Fruit fly (Drosophila melanogaster) whole organism, embryonic: ENCODE measurements around the gene CG14195.

Experiments
- Atf3 ChIP-seq: fragments of 200-800 bp; sonication (Bioruptor generic); optimal IDR thresholded peaks from 3 replicates; lab custom pipeline; 2016; ENCODE audit warnings: missing biosample characterization, missing genetic modification characterization
- Awh ChIP-seq: fragments of 200-800 bp; sonication (Bioruptor generic); IDR thresholded peaks from 2 replicates; pipeline ENCODE4, ENCODE4 v1.3.6; 2022; ENCODE audit warnings: missing biosample characterization, missing genetic modification characterization
- C15 ChIP-seq: fragments of 200-800 bp; sonication (Bioruptor generic); IDR thresholded peaks from 3 replicates; pipeline ENCODE4 v1.3.6; 2022; ENCODE audit warnings: missing biosample characterization, missing genetic modification characterization
- CG11093 ChIP-seq: fragments of 200-800 bp; sonication (Bioruptor generic); IDR thresholded peaks from 3 replicates; pipeline ENCODE4 v1.3.6; 2022; ENCODE audit warnings: missing biosample characterization, missing genetic modification characterization
- CG12155 ChIP-seq: fragments of 200-800 bp; sonication (Bioruptor generic); optimal IDR thresholded peaks from 3 replicates; lab custom pipeline; 2016; ENCODE audit warnings: missing biosample characterization, missing genetic modification characterization
- CG12219 ChIP-seq: fragments of 200-800 bp; sonication (Bioruptor generic); optimal IDR thresholded peaks from 3 replicates; lab custom pipeline; 2018; ENCODE audit warnings: missing biosample characterization, mild to moderate bottlenecking, missing genetic modification characterization
- CG12769 ChIP-seq: fragments of 200-800 bp; sonication (Bioruptor generic); optimal IDR thresholded peaks from 2 replicates; lab custom pipeline; 2019; ENCODE audit warnings: missing biosample characterization, mild to moderate bottlenecking, missing genetic modification characterization, moderate library complexity
- CG17829 ChIP-seq: fragments of 200-800 bp; optimal IDR thresholded peaks from 2 replicates; lab custom pipeline; 2019; ENCODE audit warnings: missing biosample characterization, mild to moderate bottlenecking, missing genetic modification characterization, moderate library complexity
- CG18262 ChIP-seq: fragments of 200-800 bp; optimal IDR thresholded peaks from 3 replicates; lab custom pipeline; 2019; ENCODE audit warnings: missing biosample characterization, mild to moderate bottlenecking, missing genetic modification characterization, moderate library complexity
- CG2889 ChIP-seq: fragments of 200-800 bp; sonication (Bioruptor generic); IDR thresholded peaks from 3 replicates; pipeline ENCODE4 v1.3.6; 2022; ENCODE audit warnings: missing biosample characterization, missing genetic modification characterization
- CG3838 ChIP-seq: fragments of 200-800 bp; sonication (Bioruptor generic); optimal IDR thresholded peaks from 3 replicates; lab custom pipeline; 2016; ENCODE audit warnings: missing biosample characterization, missing genetic modification characterization
- CG4730 ChIP-seq: fragments of 200-800 bp; sonication (Bioruptor generic); IDR thresholded peaks from 2 replicates; pipeline ENCODE4 v1.3.6; 2022; ENCODE audit warnings: missing biosample characterization, missing genetic modification characterization
- CG5180 ChIP-seq: fragments of 200-800 bp; sonication (Bioruptor generic); optimal IDR thresholded peaks from 3 replicates; lab custom pipeline; 2017; ENCODE audit warnings: missing biosample characterization, missing genetic modification characterization, mild to moderate bottlenecking, moderate library complexity, missing genetic modification reagents
- CG6689 ChIP-seq: fragments of 200-800 bp; sonication (Bioruptor generic); IDR thresholded peaks from 2 replicates; pipeline ENCODE4 v1.3.6; 2022; ENCODE audit warnings: missing biosample characterization, missing genetic modification characterization
- CG8944 ChIP-seq: fragments of 200-800 bp; sonication (Bioruptor generic); optimal IDR thresholded peaks from 3 replicates; lab custom pipeline; 2016; ENCODE audit warnings: missing biosample characterization, missing genetic modification characterization
- CTCF ChIP-seq: fragments of 200-800 bp; sonication (Bioruptor generic); optimal IDR thresholded peaks from 2 replicates; lab custom pipeline; 2017; ENCODE audit warnings: missing biosample characterization, mild to moderate bottlenecking, missing genetic modification characterization, moderate library complexity
- Dad ChIP-seq: fragments of 200-800 bp; sonication (Bioruptor generic); optimal IDR thresholded peaks from 3 replicates; lab custom pipeline; 2016; ENCODE audit warnings: missing biosample characterization, missing genetic modification characterization
- Dbx ChIP-seq: fragments of 200-800 bp; sonication (Bioruptor generic); IDR thresholded peaks from 3 replicates; pipeline ENCODE4 v1.3.6; 2022; ENCODE audit warnings: missing biosample characterization, missing genetic modification characterization
- Fer3 ChIP-seq: fragments of 200-800 bp; sonication (Bioruptor generic); optimal IDR thresholded peaks from 2 replicates; lab custom pipeline; 2018; ENCODE audit warnings: missing biosample characterization, mild to moderate bottlenecking, missing genetic modification characterization, moderate library complexity
- Gug ChIP-seq: fragments of 200-800 bp; sonication (Bioruptor generic); IDR thresholded peaks from 4 replicates; pipeline ENCODE4 v1.3.6; 2022; ENCODE audit warnings: missing biosample characterization, missing genetic modification characterization
- HmgD ChIP-seq: fragments of 200-800 bp; sonication (Bioruptor generic); optimal IDR thresholded peaks from 3 replicates; lab custom pipeline; 2016; ENCODE audit warnings: missing biosample characterization, missing genetic modification characterization
- Kr ChIP-seq: fragments of 200-800 bp; sonication (Bioruptor generic); optimal IDR thresholded peaks from 2 replicates; lab custom pipeline; 2017; ENCODE audit warnings: missing biosample characterization, mild to moderate bottlenecking, missing genetic modification characterization
- Oli ChIP-seq: fragments of 200-800 bp; sonication (Bioruptor generic); optimal IDR thresholded peaks from 2 replicates; lab custom pipeline; 2018; ENCODE audit warnings: missing biosample characterization, mild to moderate bottlenecking, missing genetic modification characterization, moderate library complexity
- Pdp1 ChIP-seq, 2 experiments: fragments of 200-800 bp; sonication (Bioruptor generic); optimal IDR thresholded peaks; 3 replicates each; lab custom pipeline; 2016; ENCODE audit warnings: missing biosample characterization in 2 of 2, missing genetic modification characterization in 2 of 2, mild to moderate bottlenecking in 1 of 2, moderate library complexity in 1 of 2
- Rfx ChIP-seq: fragments of 200-800 bp; sonication (Bioruptor generic); IDR thresholded peaks from 2 replicates; pipeline ENCODE4 v1.3.6; 2022; ENCODE audit warnings: missing biosample characterization, missing genetic modification characterization
- Vsx1 ChIP-seq: fragments of 200-800 bp; sonication (Bioruptor generic); optimal IDR thresholded peaks from 2 replicates; lab custom pipeline; 2017; ENCODE audit warnings: missing biosample characterization, mild to moderate bottlenecking, missing genetic modification characterization, missing genetic modification reagents
- aop ChIP-seq: fragments of 200-800 bp; sonication (Bioruptor generic); IDR thresholded peaks from 2 replicates; pipeline ENCODE4 v1.3.6; 2022; ENCODE audit warnings: missing biosample characterization, missing genetic modification characterization
- cas ChIP-seq: fragments of 200-800 bp; sonication (Bioruptor generic); IDR thresholded peaks from 2 replicates; pipeline ENCODE4 v1.3.6; 2022; ENCODE audit warnings: missing biosample characterization, missing genetic modification characterization
- cg ChIP-seq: fragments of 200-800 bp; sonication (Bioruptor generic); optimal IDR thresholded peaks from 3 replicates; lab custom pipeline; 2019; ENCODE audit warnings: missing biosample characterization, mild to moderate bottlenecking, missing genetic modification characterization, moderate library complexity
- chif ChIP-seq, 2 experiments: fragments of 200-800 bp; sonication (Bioruptor generic); optimal IDR thresholded peaks; 3 replicates each; lab custom pipeline; 2016; ENCODE audit warnings: missing biosample characterization in 2 of 2, missing genetic modification characterization in 2 of 2
- corto ChIP-seq: fragments of 200-800 bp; sonication (Bioruptor generic); optimal IDR thresholded peaks from 2 replicates; lab custom pipeline; 2016; ENCODE audit warnings: missing biosample characterization, mild to moderate bottlenecking, missing genetic modification characterization, moderate library complexity
- dan ChIP-seq: fragments of 200-800 bp; sonication (Bioruptor generic); IDR thresholded peaks from 2 replicates; pipeline ENCODE4 v1.3.6; 2022; ENCODE audit warnings: missing biosample characterization, missing genetic modification characterization
- dmrt11E ChIP-seq: fragments of 200-800 bp; sonication (Bioruptor generic); optimal IDR thresholded peaks from 3 replicates; lab custom pipeline; 2018; ENCODE audit warnings: missing biosample characterization, mild to moderate bottlenecking, missing genetic modification characterization, moderate library complexity
- ewg ChIP-seq: fragments of 200-800 bp; sonication (Bioruptor generic); optimal IDR thresholded peaks from 3 replicates; lab custom pipeline; 2017; ENCODE audit warnings: mild to moderate bottlenecking, missing biosample characterization, missing genetic modification reagents, missing genetic modification characterization
- fd96Cb ChIP-seq: fragments of 200-800 bp; sonication (Bioruptor generic); optimal IDR thresholded peaks from 2 replicates; lab custom pipeline; 2018; ENCODE audit warnings: missing biosample characterization, mild to moderate bottlenecking, missing genetic modification characterization, moderate library complexity
- gce ChIP-seq: fragments of 200-800 bp; sonication (Bioruptor generic); IDR thresholded peaks from 3 replicates; pipeline ENCODE4 v1.3.6; 2022; ENCODE audit warnings: missing biosample characterization, missing genetic modification characterization
- gcm2 ChIP-seq: fragments of 200-800 bp; sonication (Bioruptor generic); optimal IDR thresholded peaks from 2 replicates; lab custom pipeline; 2016; ENCODE audit warnings: missing biosample characterization, missing genetic modification characterization
- nmo ChIP-seq: fragments of 200-800 bp; sonication (Bioruptor generic); optimal IDR thresholded peaks from 2 replicates; lab custom pipeline; 2018; ENCODE audit warnings: missing biosample characterization, mild to moderate bottlenecking, missing genetic modification characterization, moderate library complexity
- nom ChIP-seq: fragments of 200-800 bp; sonication (Bioruptor generic); optimal IDR thresholded peaks from 2 replicates; lab custom pipeline; 2017; ENCODE audit warnings: missing biosample characterization, missing genetic modification characterization, mild to moderate bottlenecking, moderate library complexity, missing genetic modification reagents
- prd ChIP-seq, 3 experiments: fragments of >200 bp in 2 of 3; fragments of 200-800 bp in 1 of 3; sonication (Bioruptor generic) in 1 of 3; optimal IDR thresholded peaks in 2 of 3; IDR thresholded peaks in 1 of 3; 2 replicates in 2 of 3; 3 replicates in 1 of 3; pipeline versions ENCODE4 v1.3.6 to Lab custom; 2017 to 2022; ENCODE audit warnings: missing biosample characterization in 1 of 3, missing genetic modification characterization in 1 of 3
- pzg ChIP-seq: fragments of 200-800 bp; sonication (Bioruptor generic); optimal IDR thresholded peaks from 3 replicates; lab custom pipeline; 2018; ENCODE audit warnings: missing biosample characterization, mild to moderate bottlenecking, missing genetic modification characterization, moderate library complexity
- scrt ChIP-seq: fragments of 200-800 bp; sonication (Bioruptor generic); optimal IDR thresholded peaks from 2 replicates; lab custom pipeline; 2018; ENCODE audit warnings: missing biosample characterization, mild to moderate bottlenecking, missing genetic modification characterization, moderate library complexity
- sens ChIP-seq: fragments of 200-800 bp; sonication (Bioruptor generic); peaks from one replicate; lab custom pipeline; 2016; ENCODE audit warnings: missing biosample characterization, missing genetic modification characterization
- sqz ChIP-seq: fragments of 200-800 bp; sonication (Bioruptor generic); optimal IDR thresholded peaks from 3 replicates; lab custom pipeline; 2018; ENCODE audit warnings: missing biosample characterization, mild to moderate bottlenecking, missing genetic modification characterization
- stc ChIP-seq: fragments of 200-800 bp; sonication (Bioruptor generic); IDR thresholded peaks from 2 replicates; pipeline ENCODE4 v1.3.6; 2022; ENCODE audit warnings: missing biosample characterization, missing genetic modification characterization
- stwl ChIP-seq: fragments of 200-800 bp; sonication (Bioruptor generic); optimal IDR thresholded peaks from 3 replicates; lab custom pipeline; 2018; ENCODE audit warnings: missing biosample characterization, mild to moderate bottlenecking, missing genetic modification characterization, moderate library complexity
- tll ChIP-seq, 2 experiments: fragments of 200-800 bp in 1 of 2; fragments of >200 bp in 1 of 2; sonication (Bioruptor generic) in 1 of 2; optimal IDR thresholded peaks; 2 replicates each; lab custom pipeline; 2017 to 2019; ENCODE audit warnings: missing biosample characterization in 2 of 2, missing genetic modification characterization in 2 of 2, mild to moderate bottlenecking in 1 of 2, moderate library complexity in 1 of 2
- tx ChIP-seq: fragments of 200-800 bp; sonication (Bioruptor generic); optimal IDR thresholded peaks from 2 replicates; lab custom pipeline; 2016; ENCODE audit warnings: missing biosample characterization, missing genetic modification characterization
- wor ChIP-seq: fragments of 200-800 bp; sonication (Bioruptor generic); IDR thresholded peaks from 2 replicates; pipeline ENCODE4 v1.3.6; 2022; ENCODE audit warnings: missing biosample characterization, missing genetic modification characterization

The CG14195 gene

DNA sequence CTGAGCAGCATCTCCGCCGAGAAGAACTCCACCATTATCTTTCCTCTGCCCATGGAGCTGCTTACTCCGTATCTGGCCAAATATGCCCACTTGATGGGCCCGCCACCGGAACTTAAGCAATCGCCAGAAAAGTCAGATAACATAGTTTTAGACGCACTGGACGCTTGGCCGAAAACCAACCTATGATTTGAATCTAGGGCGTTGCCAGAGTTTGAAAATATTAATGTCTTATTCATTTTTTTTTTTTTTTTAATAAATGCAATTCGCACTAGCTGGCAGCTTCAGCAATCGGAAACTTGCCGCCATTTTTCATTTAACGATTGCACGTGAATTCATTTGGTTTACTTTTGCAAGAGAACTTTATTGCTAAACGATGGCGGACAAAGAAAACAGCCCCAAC is 22.0 kb downstream of the CG14195 start, which contains the start of gene HP1D3csd (continued):
- TF ChIP-seq sqz (GFP tag; lab: Kevin White, UChicago) (peak; percentile 39), CG6689 (no peak), CG5180 (GFP tag; lab: Kevin White, UChicago) (no peak), CG3838 (GFP tag; lab: Kevin White, UChicago) (no peak), CTCF (GFP tag; lab: Kevin White, UChicago) (peak; percentile 25), stwl (tag; lab: Kevin White, UChicago) (peak; percentile 29), cg (no peak), nom (GFP tag; lab: Kevin White, UChicago) (no peak), Pdp1 (GFP tag; optimal IDR thresholded peaks at IDR 0.05; lab: Kevin White, UChicago) (peak in 1 of 2 experiments; percentile 38), CG8944 (GFP tag; lab: Kevin White, UChicago) (no peak), Gug (GFP tag; lab: Robert Waterston, UW) (no peak), CG11093 (GFP tag; lab: Robert Waterston, UW) (no peak), pzg (GFP tag; lab: Kevin White, UChicago) (peak; percentile 9), sens (GFP tag; lab: Kevin White, UChicago) (peak; percentile 61)

DNA sequence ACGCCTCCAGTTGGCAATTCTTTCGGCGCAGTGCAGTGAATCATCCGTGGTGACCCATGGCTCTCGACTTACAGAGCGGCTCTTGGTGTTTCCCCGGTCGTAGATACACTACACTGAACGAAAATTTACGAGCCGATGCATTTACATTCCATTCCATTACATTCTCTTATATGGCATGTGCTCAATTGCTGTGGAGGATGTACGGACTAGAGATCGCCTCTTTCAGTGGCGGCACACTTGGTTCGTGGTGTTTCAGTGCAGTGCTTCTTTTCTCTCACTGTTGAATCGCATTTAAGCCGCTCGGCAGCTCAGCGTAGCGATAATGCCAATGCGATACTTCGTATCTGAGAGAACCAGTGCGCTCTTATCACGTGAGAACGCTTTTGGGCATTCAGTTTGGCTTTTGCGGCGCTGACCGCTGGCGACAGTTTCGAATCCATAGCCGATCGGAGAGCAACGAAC is 24.2 kb downstream of the CG14195 start, which contains the start of gene Mec2:
Mec2 (plus strand) TSS at position 412 of the 462 bp plus-strand sequence.
- TF ChIP-seq stc (GFP tag; lab: Robert Waterston, UW) (0 out of 2 replicates have a peak, but pooled peaks have one; percentile 19), gce (GFP tag; lab: Robert Waterston, UW) (no peak), cas (GFP tag; lab: Robert Waterston, UW) (no peak), Dbx (GFP tag; lab: Robert Waterston, UW) (no peak), HmgD (GFP tag; lab: Kevin White, UChicago) (no peak), Rfx (peak; percentile 39), Dad (GFP tag; lab: Kevin White, UChicago) (peak; percentile 35), Atf3 (GFP tag; lab: Kevin White, UChicago) (peak; percentile 20), CG6689 (0 out of 2 replicates have a peak, but pooled peaks have one; percentile 23), tll (GFP tag; optimal IDR thresholded peaks at IDR 0.05; lab: Kevin White, UChicago) (no peak), ewg (peak; percentile 39), nmo (GFP tag; lab: Kevin White, UChicago) (peak; percentile 38), CG12769 (tag; lab: Kevin White, UChicago) (no peak), aop (GFP tag; lab: Robert Waterston, UW) (peak; percentile 32; the same call in 1 of the 2 replicates), chif (GFP tag; optimal IDR thresholded peaks at IDR 0.05; lab: Kevin White, UChicago) (peak; percentile 68 to 70), tx (peak; percentile 46), Fer3 (tag; lab: Kevin White, UChicago) (no peak), Oli (tag; lab: Kevin White, UChicago) (peak; percentile 62), CG18262 (peak; percentile 33), CG2889 (GFP tag; lab: Robert Waterston, UW) (0 out of 3 replicates have a peak, but pooled peaks have one; percentile 49), CG17829 (tag; lab: Kevin White, UChicago) (peak; percentile 12), Vsx1 (no peak), prd (optimal IDR thresholded peaks at IDR 0.05; lab: Kevin White, UChicago) (no peak), prd (GFP tag; IDR thresholded peaks at IDR 0.05; lab: Robert Waterston, UW) (peak; percentile 72), C15 (GFP tag; lab: Robert Waterston, UW) (no peak), gcm2 (GFP tag; lab: Kevin White, UChicago) (peak; percentile 5), scrt (GFP tag; lab: Kevin White, UChicago) (no peak), dmrt11E (tag; lab: Kevin White, UChicago) (peak; percentile 28), CG12219 (GFP tag; lab: Kevin White, UChicago) (peak; percentile 49), Kr (GFP tag; lab: Kevin White, UChicago) (no peak), dan (GFP tag; lab: Robert Waterston, UW) (no peak), Awh (0 out of 2 replicates have a peak, but pooled peaks have one; percentile 14), fd96Cb (tag; lab: Kevin White, UChicago) (peak; percentile 7), wor (peak; percentile 34; the same call in 1 of the 2 replicates), corto (GFP tag; lab: Kevin White, UChicago) (peak; percentile 52), CG4730 (GFP tag; lab: Robert Waterston, UW) (peak; percentile 31; the same call in 1 of the 2 replicates), CG12155 (GFP tag; lab: Kevin White, UChicago) (peak; percentile 0)
